Fruit fly (Drosophila melanogaster): ENCODE data around the gene CG43084.

Gene CG43084

dm6 chr3L:15675111-15675510 lies 24.5 kb downstream of the CG43084 start (continued):
- TF ChIP-seq pho (GFP tag; optimal IDR thresholded peaks at IDR 0.05), result no peak
- no peak for TF ChIP-seq Dfd (GFP tag; optimal IDR thresholded peaks at IDR 0.05)
- TF ChIP-seq CG15479 (GFP tag; optimal IDR thresholded peaks at IDR 0.05), result no peak
- no peak for TF ChIP-seq ap (GFP tag; IDR thresholded peaks at IDR 0.05)
- TF ChIP-seq CHES-1-like (GFP tag; optimal IDR thresholded peaks at IDR 0.05), result peak; percentile 30
- peak; percentile 65 for TF ChIP-seq CG7556 (GFP tag; optimal IDR thresholded peaks at IDR 0.05)
- peak; percentile 65 for TF ChIP-seq CG10209 (GFP tag; optimal IDR thresholded peaks at IDR 0.05)
- TF ChIP-seq bcd (GFP tag; optimal IDR thresholded peaks at IDR 0.05), result peak; percentile 55
- TF ChIP-seq eve (GFP tag; optimal IDR thresholded peaks at IDR 0.05), result peak in 1 of 2 experiments; percentile 52
- no peak for TF ChIP-seq YL-1 (GFP tag; optimal IDR thresholded peaks at IDR 0.05)
- TF ChIP-seq CG16863 (GFP tag; optimal IDR thresholded peaks at IDR 0.05), result peak; percentile 58
- TF ChIP-seq gt (GFP tag; IDR thresholded peaks at IDR 0.05), result peak; percentile 13; the same call in 1 of the 2 replicates
- TF ChIP-seq Nf-YB (GFP tag; optimal IDR thresholded peaks at IDR 0.05), result peak; percentile 45
- TF ChIP-seq Atf3 (GFP tag; optimal IDR thresholded peaks at IDR 0.05), result peak; percentile 78
- peak; percentile 85 for TF ChIP-seq CG10959 (GFP tag; IDR thresholded peaks at IDR 0.05)
- TF ChIP-seq Abd-B (GFP tag; optimal IDR thresholded peaks at IDR 0.05), result peak; percentile 54
- TF ChIP-seq Tbp (GFP tag; optimal IDR thresholded peaks at IDR 0.05), result no peak
- TF ChIP-seq lola (GFP tag; optimal IDR thresholded peaks at IDR 0.05), result peak in 1 of 3 experiments; percentile 89
- TF ChIP-seq Lpt (GFP tag; optimal IDR thresholded peaks at IDR 0.05), result no peak
- TF ChIP-seq trem (tag; optimal IDR thresholded peaks at IDR 0.05), result peak; percentile 86
- no peak for TF ChIP-seq zen2 (GFP tag; IDR thresholded peaks at IDR 0.05; ENCODE audit: partially characterized antibody)
- TF ChIP-seq Kr (GFP tag; optimal IDR thresholded peaks at IDR 0.05), result peak; percentile 11
- TF ChIP-seq CG18262 (tag; optimal IDR thresholded peaks at IDR 0.05), result peak; percentile 91
- no peak for TF ChIP-seq knrl (GFP tag; IDR thresholded peaks at IDR 0.05; ENCODE audit: partially characterized antibody)
- TF ChIP-seq CG2678 (tag; optimal IDR thresholded peaks at IDR 0.05), result peak; percentile 68
- peak; percentile 67 for TF ChIP-seq CG8924 (tag; optimal IDR thresholded peaks at IDR 0.05)
- peak; percentile 26 for TF ChIP-seq repo (GFP tag; optimal IDR thresholded peaks at IDR 0.05)
- TF ChIP-seq Elba2 (GFP tag; optimal IDR thresholded peaks at IDR 0.05), result peak; percentile 9
- peak in 1 of 3 experiments; percentile 51 for TF ChIP-seq Stat92E (GFP tag; optimal IDR thresholded peaks at IDR 0.05)
- peak; percentile 75 for TF ChIP-seq row (GFP tag; IDR thresholded peaks at IDR 0.05)
- TF ChIP-seq CG2202 (tag; optimal IDR thresholded peaks at IDR 0.05), result peak; percentile 85
- TF ChIP-seq CG4360 (GFP tag; IDR thresholded peaks at IDR 0.05), result 0 out of 2 replicates have a peak, but pooled peaks have one; percentile 39
- peak; percentile 44 for TF ChIP-seq CG11723 (GFP tag; optimal IDR thresholded peaks at IDR 0.05)
- peak; percentile 48 to 53 for TF ChIP-seq dpn (GFP tag; optimal IDR thresholded peaks at IDR 0.05)
- TF ChIP-seq sug (tag; optimal IDR thresholded peaks at IDR 0.05), result no peak
- peak; percentile 54; the same call in 1 of the 3 replicates for TF ChIP-seq H15 (GFP tag; IDR thresholded peaks at IDR 0.05)
- peak; percentile 47 for TF ChIP-seq CG18764 (GFP tag; optimal IDR thresholded peaks at IDR 0.05)
- TF ChIP-seq CG3065 (GFP tag; optimal IDR thresholded peaks at IDR 0.05), result peak; percentile 8
- TF ChIP-seq lov (optimal IDR thresholded peaks at IDR 0.05), result no peak
- TF ChIP-seq lov (GFP tag; IDR thresholded peaks at IDR 0.05), result no peak
- no peak for TF ChIP-seq CG8478 (optimal IDR thresholded peaks at IDR 0.05)
- TF ChIP-seq Lhr (GFP tag; optimal IDR thresholded peaks at IDR 0.05), result peak; percentile 45
- peak; percentile 50 for TF ChIP-seq Sox100B (GFP tag; optimal IDR thresholded peaks at IDR 0.05)
- peak; percentile 29 for TF ChIP-seq CG12155 (GFP tag; optimal IDR thresholded peaks at IDR 0.05)
- no peak for TF ChIP-seq sna (GFP tag; IDR thresholded peaks at IDR 0.05; ENCODE audit: partially characterized antibody)
- TF ChIP-seq hkb (optimal IDR thresholded peaks at IDR 0.05), result no peak
- TF ChIP-seq hkb (GFP tag; IDR thresholded peaks at IDR 0.05), result peak; percentile 51
- peak; percentile 48 for TF ChIP-seq tio (GFP tag; optimal IDR thresholded peaks at IDR 0.05)
- TF ChIP-seq insv (GFP tag; optimal IDR thresholded peaks at IDR 0.05), result no peak
- no peak for TF ChIP-seq emc (GFP tag; optimal IDR thresholded peaks at IDR 0.05)
- peak; percentile 89 for TF ChIP-seq zfh1 (GFP tag; IDR thresholded peaks at IDR 0.05)
- TF ChIP-seq Atf6 (GFP tag; IDR thresholded peaks at IDR 0.05), result no peak

Measured in whole organism, embryonic.